Worm (Caenorhabditis elegans): ENCODE results near the gene ZK1248.4.

ZK1248.4 gene

DNA sequence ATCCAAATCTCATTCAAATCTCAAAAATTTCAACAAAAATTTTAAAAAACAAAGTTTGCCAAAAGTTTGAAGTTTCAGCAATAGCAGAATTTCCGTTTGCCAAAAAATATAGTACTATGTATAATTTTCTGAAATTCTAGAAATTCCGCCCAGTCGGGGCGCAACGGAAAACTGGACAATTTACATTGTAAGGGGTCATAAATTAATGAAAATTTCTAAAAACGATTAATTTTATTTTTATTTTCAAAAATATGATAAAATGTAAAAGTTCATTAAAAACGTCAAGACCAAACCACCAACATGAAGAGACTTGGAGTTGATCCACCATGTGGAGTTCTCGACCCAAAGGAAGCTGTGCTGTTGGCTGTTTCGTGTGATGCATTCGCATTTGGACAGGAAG, at the start of gene ZK1248.4:
ZK1248.4 (plus strand) TSS at position 301 of the 400 bp plus-strand sequence.
- TF ChIP-seq lin-11 (tag; optimal IDR thresholded peaks at IDR 0.05): no peak
- TF ChIP-seq blmp-1 (tag; optimal IDR thresholded peaks at IDR 0.05; ENCODE audit: insufficient read depth): no peak
- TF ChIP-seq fos-1 (tag; optimal IDR thresholded peaks at IDR 0.05): no peak
- no peak for TF ChIP-seq C34F6.9 (tag; optimal IDR thresholded peaks at IDR 0.05)

- no peak for TF ChIP-seq unc-39 (tag; optimal IDR thresholded peaks at IDR 0.05)
- no peak for TF ChIP-seq lsy-2 (tag; optimal IDR thresholded peaks at IDR 0.05)
- TF ChIP-seq mbf-1 (tag; optimal IDR thresholded peaks at IDR 0.05): no peak
- no peak for TF ChIP-seq Y55F3AM.14 (GFP tag; optimal IDR thresholded peaks at IDR 0.05)
- peak; percentile 22 for TF ChIP-seq gmeb-1 (tag; optimal IDR thresholded peaks at IDR 0.05)
- no peak for TF ChIP-seq nhr-21 (tag; optimal IDR thresholded peaks at IDR 0.05)
- peak; percentile 53 for TF ChIP-seq sma-9 (GFP tag; optimal IDR thresholded peaks at IDR 0.05)
- TF ChIP-seq sma-9 (tag; optimal IDR thresholded peaks at IDR 0.05): no peak
- no peak for TF ChIP-seq dmd-4 (tag; optimal IDR thresholded peaks at IDR 0.05)
- TF ChIP-seq R02D3.7 (tag; optimal IDR thresholded peaks at IDR 0.05): no peak
- peak; percentile 32 for TF ChIP-seq lin-11 (tag; optimal IDR thresholded peaks at IDR 0.05)
- no peak for TF ChIP-seq nhr-77 (tag; optimal IDR thresholded peaks at IDR 0.05)
- peak; percentile 45 for TF ChIP-seq F13H6.1 (tag; optimal IDR thresholded peaks at IDR 0.05)
- TF ChIP-seq skn-1 (tag; optimal IDR thresholded peaks at IDR 0.05): no peak
- TF ChIP-seq nhr-11 (tag; optimal IDR thresholded peaks at IDR 0.05): no peak
- no peak for TF ChIP-seq blmp-1 (tag; optimal IDR thresholded peaks at IDR 0.05; ENCODE audit: insufficient read depth)
- no peak for TF ChIP-seq nhr-6 (tag; optimal IDR thresholded peaks at IDR 0.05)
- TF ChIP-seq fos-1 (tag; optimal IDR thresholded peaks at IDR 0.05): peak; percentile 35
- no peak for TF ChIP-seq unc-55 (GFP tag; optimal IDR thresholded peaks at IDR 0.05)
- no peak for TF ChIP-seq ceh-82 (tag; optimal IDR thresholded peaks at IDR 0.05)
- TF ChIP-seq ZK546.5 (tag; optimal IDR thresholded peaks at IDR 0.05): no peak
- no peak for TF ChIP-seq mab-5 (tag; optimal IDR thresholded peaks at IDR 0.05)
- TF ChIP-seq unc-62 (GFP tag; optimal IDR thresholded peaks at IDR 0.05): no peak
- no peak for TF ChIP-seq zag-1 (tag; optimal IDR thresholded peaks at IDR 0.05)
- no peak for TF ChIP-seq ztf-4 (tag; optimal IDR thresholded peaks at IDR 0.05)
- no peak for TF ChIP-seq nhr-23 (tag; optimal IDR thresholded peaks at IDR 0.05)
- TF ChIP-seq crh-2 (tag; optimal IDR thresholded peaks at IDR 0.05): peak; percentile 1
- TF ChIP-seq lin-39 (tag; optimal IDR thresholded peaks at IDR 0.05): no peak
- TF ChIP-seq C34F6.9 (tag; optimal IDR thresholded peaks at IDR 0.05): peak; percentile 37
- TF ChIP-seq elt-3 (tag; optimal IDR thresholded peaks at IDR 0.05): no peak
- TF ChIP-seq sem-4 (tag; optimal IDR thresholded peaks at IDR 0.05): no peak
- TF ChIP-seq elt-1 (tag; optimal IDR thresholded peaks at IDR 0.05): no peak
- no peak for TF ChIP-seq egl-27 (tag; optimal IDR thresholded peaks at IDR 0.05)
- no peak for TF ChIP-seq ztf-11 (tag; optimal IDR thresholded peaks at IDR 0.05)
- TF ChIP-seq nhr-237 (tag; optimal IDR thresholded peaks at IDR 0.05): no peak
- no peak for TF ChIP-seq ztf-1 (GFP tag; conservative IDR thresholded peaks at IDR 0.05)
- TF ChIP-seq ceh-16 (tag; optimal IDR thresholded peaks at IDR 0.05): no peak
- TF ChIP-seq mdl-1 (tag; optimal IDR thresholded peaks at IDR 0.05): no peak
- TF ChIP-seq aly-2 (tag; optimal IDR thresholded peaks at IDR 0.05): no peak
- TF ChIP-seq peb-1 (tag; optimal IDR thresholded peaks at IDR 0.05): no peak
- no peak for TF ChIP-seq nhr-12 (tag; optimal IDR thresholded peaks at IDR 0.05)
- TF ChIP-seq nhr-10 (tag; optimal IDR thresholded peaks at IDR 0.05): no peak
- TF ChIP-seq nhr-129 (tag; optimal IDR thresholded peaks at IDR 0.05): peak; percentile 79
- TF ChIP-seq alr-1 (tag; optimal IDR thresholded peaks at IDR 0.05): no peak
These were observed 45.8 kb upstream of the ZK1248.4 start for ce11 chrII:5772547-5773142.

- TF ChIP-seq lin-11 (tag; optimal IDR thresholded peaks at IDR 0.05) (no peak), crh-2 (tag; optimal IDR thresholded peaks at IDR 0.05) (no peak), nhr-10 (tag; optimal IDR thresholded peaks at IDR 0.05) (no peak), ztf-1 (GFP tag; conservative IDR thresholded peaks at IDR 0.05) (no peak), ZK546.5 (tag; optimal IDR thresholded peaks at IDR 0.05) (no peak), mbf-1 (tag; optimal IDR thresholded peaks at IDR 0.05) (no peak), ztf-4 (tag; optimal IDR thresholded peaks at IDR 0.05) (no peak), egl-27 (tag; optimal IDR thresholded peaks at IDR 0.05) (no peak), ceh-82 (tag; optimal IDR thresholded peaks at IDR 0.05) (no peak)
These were observed 44.3 kb upstream of the ZK1248.4 start, which contains the start of the genes dmd-5 and F10C1.1 for ce11 chrII:5774120-5774519. Gene dmd-5 (minus strand): TSS chrII:5774220. Gene F10C1.1 (plus strand): TSS chrII:5774229.
